Worm (Caenorhabditis elegans): ENCODE measurements around the gene T07D4.5.

ce11 chrII:8884262-8884949 lies at the start of gene T07D4.5, which contains the start of gene ddx-19:
- no peak for TF ChIP-seq zag-1 (tag; optimal IDR thresholded peaks at IDR 0.05)
- no peak for TF ChIP-seq ztf-4 (tag; optimal IDR thresholded peaks at IDR 0.05)
- no peak for TF ChIP-seq nhr-77 (tag; optimal IDR thresholded peaks at IDR 0.05)
- no peak for TF ChIP-seq elt-1 (tag; optimal IDR thresholded peaks at IDR 0.05)
- TF ChIP-seq ztf-11 (tag; optimal IDR thresholded peaks at IDR 0.05), result no peak
- TF ChIP-seq nhr-23 (tag; optimal IDR thresholded peaks at IDR 0.05), result peak; percentile 8
- TF ChIP-seq pha-4 (tag; optimal IDR thresholded peaks at IDR 0.05), result peak; percentile 78
- TF ChIP-seq nhr-76 (tag; optimal IDR thresholded peaks at IDR 0.05), result no peak
- TF ChIP-seq daf-12 (tag; optimal IDR thresholded peaks at IDR 0.05), result no peak
- no peak for TF ChIP-seq fkh-10 (GFP tag; optimal IDR thresholded peaks at IDR 0.05)
- TF ChIP-seq ZK546.5 (tag; optimal IDR thresholded peaks at IDR 0.05), result no peak

All from whole organism, L3 larva.